Fruit fly (Drosophila melanogaster) whole organism: Measurements from ENCODE around the gene CG5937.

Source experiments
- Dll ChIP-seq: fragments of >200 bp; optimal IDR thresholded peaks from 2 replicates; lab custom pipeline; 2017
- psq ChIP-seq: fragments of >200 bp; optimal IDR thresholded peaks from 2 replicates; lab custom pipeline; 2017
- usp ChIP-seq: fragments of >200 bp; optimal IDR thresholded peaks from 2 replicates; lab custom pipeline; 2017; ENCODE audit warnings: missing biosample characterization, missing genetic modification characterization, mixed read lengths

DNA sequence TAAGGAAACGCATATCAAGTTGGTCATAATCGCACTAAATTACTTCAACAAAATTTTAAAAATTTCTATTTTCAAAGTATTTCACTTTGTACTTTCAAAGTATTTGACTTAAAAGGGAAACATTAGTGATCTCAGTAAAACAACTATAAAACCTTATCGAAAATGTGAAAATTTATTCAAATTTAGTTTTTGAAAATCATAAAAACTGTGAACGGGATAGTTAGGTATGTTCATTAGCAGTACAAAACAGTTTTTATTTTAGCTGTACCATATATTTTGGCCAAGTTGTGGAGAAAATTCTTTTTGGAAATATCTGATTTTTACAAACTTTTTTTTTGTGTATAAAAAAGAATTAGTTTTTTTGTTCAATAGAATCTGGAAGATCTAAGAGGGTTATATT, 26.5 kb downstream of the CG5937 start, which contains the start of gene CG43115:
- TF ChIP-seq Dll (no peak), psq (lab: Kevin White, UChicago) (no peak), usp (GFP tag; lab: Kevin White, UChicago) (no peak)
